Fruit fly (Drosophila melanogaster) whole organism, prepupa: ENCODE data around the gene kuz.

Experiments used
- Blimp-1 ChIP-seq: fragments of 200-800 bp; sonication (Bioruptor generic); optimal IDR thresholded peaks from 3 replicates; lab custom pipeline; 2017; ENCODE audit warnings: missing biosample characterization, missing genetic modification characterization, mild to moderate bottlenecking, moderate library complexity, missing genetic modification reagents
- CG11294 ChIP-seq: fragments of 200-800 bp; sonication (Bioruptor generic); IDR thresholded peaks from 2 replicates; pipeline ENCODE4 v1.3.6; 2022; ENCODE audit warnings: missing biosample characterization, missing genetic modification characterization
- CG11762 ChIP-seq: fragments of 200-800 bp; sonication (Bioruptor generic); optimal IDR thresholded peaks from 3 replicates; lab custom pipeline; 2016; ENCODE audit warnings: missing biosample characterization, missing genetic modification characterization; ENCODE audit not compliant: insufficient read depth
- CG11902 ChIP-seq: fragments of 200-800 bp; sonication (Bioruptor generic); optimal IDR thresholded peaks from 3 replicates; lab custom pipeline; 2016; ENCODE audit warnings: missing biosample characterization, missing genetic modification characterization
- CG15336 ChIP-seq: fragments of 200-800 bp; sonication (Bioruptor generic); IDR thresholded peaks from 2 replicates; pipeline ENCODE4 v1.3.6; 2022; ENCODE audit warnings: missing biosample characterization, missing genetic modification characterization
- CG16779 ChIP-seq: fragments of 200-800 bp; sonication (Bioruptor generic); optimal IDR thresholded peaks from 3 replicates; lab custom pipeline; 2017; ENCODE audit warnings: missing biosample characterization, mild to moderate bottlenecking, missing genetic modification characterization
- CG3032 ChIP-seq: fragments of 200-800 bp; optimal IDR thresholded peaks from 2 replicates; lab custom pipeline; 2019; ENCODE audit warnings: missing biosample characterization, mild to moderate bottlenecking, missing genetic modification characterization, moderate library complexity
- CG31627 ChIP-seq: fragments of 200-800 bp; sonication (Bioruptor generic); optimal IDR thresholded peaks from 3 replicates; lab custom pipeline; 2016; ENCODE audit warnings: missing biosample characterization, missing genetic modification characterization
- CG34406 ChIP-seq: fragments of 200-800 bp; sonication (Bioruptor generic); optimal IDR thresholded peaks from 3 replicates; lab custom pipeline; 2016; ENCODE audit warnings: missing biosample characterization, missing genetic modification characterization
- CG3919 ChIP-seq: fragments of 200-800 bp; sonication (Bioruptor generic); optimal IDR thresholded peaks from 3 replicates; lab custom pipeline; 2016; ENCODE audit warnings: missing biosample characterization, missing genetic modification characterization
- CG4318 ChIP-seq: fragments of 200-800 bp; sonication (Bioruptor generic); optimal IDR thresholded peaks from 3 replicates; lab custom pipeline; 2017; ENCODE audit warnings: missing biosample characterization, mild to moderate bottlenecking, missing genetic modification characterization
- CG6163 ChIP-seq: fragments of 200-800 bp; sonication (Bioruptor generic); IDR thresholded peaks from 3 replicates; pipeline ENCODE4 v1.3.6; 2022; ENCODE audit warnings: missing biosample characterization, missing genetic modification characterization
- CG6276 ChIP-seq: fragments of 200-800 bp; sonication (Bioruptor generic); optimal IDR thresholded peaks from 2 replicates; lab custom pipeline; 2017; ENCODE audit warnings: missing biosample characterization, mild to moderate bottlenecking, missing genetic modification characterization
- CG6792 ChIP-seq: fragments of 200-800 bp; sonication (Bioruptor generic); optimal IDR thresholded peaks from 3 replicates; lab custom pipeline; 2016; ENCODE audit warnings: missing biosample characterization, missing genetic modification characterization
- CG6808 ChIP-seq: fragments of 200-800 bp; sonication (Bioruptor generic); optimal IDR thresholded peaks from 3 replicates; lab custom pipeline; 2017; ENCODE audit warnings: missing biosample characterization, missing genetic modification characterization, mild to moderate bottlenecking, moderate library complexity, missing genetic modification reagents
- CG6854 ChIP-seq: fragments of 200-800 bp; sonication (Bioruptor generic); optimal IDR thresholded peaks from 2 replicates; lab custom pipeline; 2017; ENCODE audit warnings: missing biosample characterization, mild to moderate bottlenecking, missing genetic modification characterization
- CG7368 ChIP-seq: fragments of 200-800 bp; sonication (Bioruptor generic); optimal IDR thresholded peaks from 3 replicates; lab custom pipeline; 2016; ENCODE audit warnings: missing biosample characterization, missing genetic modification characterization
- CG8119 ChIP-seq: fragments of 200-800 bp; sonication (Bioruptor generic); IDR thresholded peaks from 3 replicates; pipeline ENCODE4 v1.3.6; 2022; ENCODE audit warnings: missing biosample characterization, missing genetic modification characterization
- CG8632 ChIP-seq: fragments of 200-800 bp; sonication (Bioruptor generic); optimal IDR thresholded peaks from 3 replicates; lab custom pipeline; 2016; ENCODE audit warnings: missing biosample characterization, missing genetic modification characterization
- CG9139 ChIP-seq: fragments of 200-800 bp; sonication (Bioruptor generic); optimal IDR thresholded peaks from 3 replicates; lab custom pipeline; 2017; ENCODE audit warnings: missing biosample characterization, mild to moderate bottlenecking, missing genetic modification characterization
- Eip75B ChIP-seq: fragments of 200-800 bp; sonication (Bioruptor generic); optimal IDR thresholded peaks from 3 replicates; lab custom pipeline; 2016; ENCODE audit warnings: missing biosample characterization, missing genetic modification characterization
- Eip78C ChIP-seq: fragments of 200-800 bp; sonication (Bioruptor generic); peaks from one replicate; lab custom pipeline; 2016; ENCODE audit warnings: missing biosample characterization, missing genetic modification characterization
- Eip93F ChIP-seq: fragments of 200-800 bp; sonication (Bioruptor generic); optimal IDR thresholded peaks from 2 replicates; lab custom pipeline; 2016; ENCODE audit warnings: missing biosample characterization, mild to moderate bottlenecking, missing genetic modification characterization
- Ets96B ChIP-seq: fragments of 200-800 bp; optimal IDR thresholded peaks from 2 replicates; lab custom pipeline; 2019; ENCODE audit warnings: missing biosample characterization, mild to moderate bottlenecking, missing genetic modification characterization, moderate library complexity
- Gug ChIP-seq: fragments of 200-800 bp; sonication (Bioruptor generic); IDR thresholded peaks from 2 replicates; pipeline ENCODE4 v1.3.6; 2022; ENCODE audit warnings: missing biosample characterization, missing genetic modification characterization
- Hr38 ChIP-seq: sonication (Bioruptor generic); optimal IDR thresholded peaks from 2 replicates; lab custom pipeline; 2016; ENCODE audit warnings: missing biosample characterization, missing genetic modification characterization
- Hr39 ChIP-seq: fragments of 200-800 bp; sonication (Bioruptor generic); optimal IDR thresholded peaks from 2 replicates; lab custom pipeline; 2016; ENCODE audit warnings: missing biosample characterization, missing genetic modification characterization
- Hr4 ChIP-seq: fragments of 200-800 bp; sonication (Bioruptor generic); optimal IDR thresholded peaks from 3 replicates; lab custom pipeline; 2016; ENCODE audit warnings: missing biosample characterization, missing genetic modification characterization
- Met ChIP-seq: fragments of 200-800 bp; sonication (Bioruptor generic); optimal IDR thresholded peaks from 3 replicates; lab custom pipeline; 2016; ENCODE audit warnings: missing biosample characterization, missing genetic modification characterization
- OdsH ChIP-seq: fragments of 200-800 bp; sonication (Bioruptor generic); optimal IDR thresholded peaks from 3 replicates; lab custom pipeline; 2016; ENCODE audit warnings: missing biosample characterization, missing genetic modification characterization
- Smox ChIP-seq: fragments of 200-800 bp; sonication (Bioruptor generic); optimal IDR thresholded peaks from 3 replicates; lab custom pipeline; 2016; ENCODE audit warnings: missing biosample characterization, missing genetic modification characterization
- Sox102F ChIP-seq: fragments of 200-800 bp; sonication (Bioruptor generic); optimal IDR thresholded peaks from 2 replicates; lab custom pipeline; 2016; ENCODE audit warnings: missing biosample characterization, mild to moderate bottlenecking, missing genetic modification characterization
- Sox14 ChIP-seq: fragments of 200-800 bp; sonication (Bioruptor generic); optimal IDR thresholded peaks from 3 replicates; lab custom pipeline; 2016; ENCODE audit warnings: missing biosample characterization, missing genetic modification characterization
- Sox15 ChIP-seq: fragments of 200-800 bp; sonication (Bioruptor generic); optimal IDR thresholded peaks from 3 replicates; lab custom pipeline; 2016; ENCODE audit warnings: missing biosample characterization, missing genetic modification characterization
- achi ChIP-seq: fragments of 200-800 bp; sonication (Bioruptor generic); optimal IDR thresholded peaks from 3 replicates; lab custom pipeline; 2016; ENCODE audit warnings: missing biosample characterization, missing genetic modification characterization
- acj6 ChIP-seq: fragments of 200-800 bp; sonication (Bioruptor generic); optimal IDR thresholded peaks from 3 replicates; lab custom pipeline; 2016; ENCODE audit warnings: missing biosample characterization, missing genetic modification characterization
- dac ChIP-seq: fragments of 200-800 bp; sonication (Bioruptor generic); optimal IDR thresholded peaks from 2 replicates; lab custom pipeline; 2017; ENCODE audit warnings: missing biosample characterization, mild to moderate bottlenecking, missing genetic modification characterization
- eg ChIP-seq: fragments of 200-800 bp; sonication (Bioruptor generic); IDR thresholded peaks from 3 replicates; pipeline ENCODE4 v1.3.6; 2022; ENCODE audit warnings: missing biosample characterization, missing genetic modification characterization
- fd59A ChIP-seq: fragments of 200-800 bp; sonication (Bioruptor generic); optimal IDR thresholded peaks from 2 replicates; lab custom pipeline; 2017; ENCODE audit warnings: missing biosample characterization, mild to moderate bottlenecking, missing genetic modification characterization, missing genetic modification reagents
- fd85E ChIP-seq: fragments of 200-800 bp; sonication (Bioruptor generic); optimal IDR thresholded peaks from 3 replicates; lab custom pipeline; 2016; ENCODE audit warnings: missing biosample characterization, missing genetic modification characterization
- fkh ChIP-seq: fragments of 200-800 bp; sonication (Bioruptor generic); optimal IDR thresholded peaks from 3 replicates; lab custom pipeline; 2017; ENCODE audit warnings: missing biosample characterization, mild to moderate bottlenecking, missing genetic modification characterization, moderate library complexity
- lz ChIP-seq: fragments of 200-800 bp; sonication (Bioruptor generic); optimal IDR thresholded peaks from 3 replicates; lab custom pipeline; 2016; ENCODE audit warnings: missing biosample characterization, missing genetic modification characterization
- net ChIP-seq: fragments of 200-800 bp; sonication (Bioruptor generic); optimal IDR thresholded peaks from 3 replicates; lab custom pipeline; 2016; ENCODE audit warnings: missing biosample characterization, missing genetic modification characterization
- pdm3 ChIP-seq: fragments of 200-800 bp; sonication (Bioruptor generic); optimal IDR thresholded peaks from 3 replicates; lab custom pipeline; 2016; ENCODE audit warnings: missing biosample characterization, missing genetic modification characterization
- salr ChIP-seq, 2 experiments: fragments of 200-800 bp; sonication (Bioruptor generic); optimal IDR thresholded peaks; 3 replicates each; lab custom pipeline; 2016 to 2018; ENCODE audit warnings: missing biosample characterization in 2 of 2, missing genetic modification characterization in 2 of 2, mild to moderate bottlenecking in 1 of 2
- spab ChIP-seq: fragments of 200-800 bp; sonication (Bioruptor generic); optimal IDR thresholded peaks from 2 replicates; lab custom pipeline; 2017; ENCODE audit warnings: missing biosample characterization, mild to moderate bottlenecking, missing genetic modification characterization, missing genetic modification reagents
- ss ChIP-seq, 2 experiments: fragments of 200-800 bp; sonication (Bioruptor generic); optimal IDR thresholded peaks; 2 replicates in 1 of 2; 3 replicates in 1 of 2; lab custom pipeline; 2017 to 2018; ENCODE audit warnings: mild to moderate bottlenecking in 2 of 2, missing biosample characterization in 2 of 2, missing genetic modification characterization in 2 of 2, moderate library complexity in 1 of 2
- svp ChIP-seq: fragments of 200-800 bp; sonication (Bioruptor generic); peaks from one replicate; lab custom pipeline; 2016; ENCODE audit warnings: missing biosample characterization, missing genetic modification characterization
- topi ChIP-seq: fragments of 200-800 bp; sonication (Bioruptor generic); optimal IDR thresholded peaks from 3 replicates; lab custom pipeline; 2016; ENCODE audit warnings: missing biosample characterization, missing genetic modification characterization
- vri ChIP-seq: fragments of 200-800 bp; sonication (Bioruptor generic); optimal IDR thresholded peaks from 3 replicates; lab custom pipeline; 2016; ENCODE audit warnings: missing biosample characterization, mild to moderate bottlenecking, missing genetic modification characterization

Gene kuz

dm6 chr2L:13570016-13570415 is 20.1 kb downstream of the kuz start:
- TF ChIP-seq OdsH (GFP tag; lab: Kevin White, UChicago) (peak; percentile 2), CG4318 (no peak), Sox102F (peak; percentile 12), fkh (GFP tag; lab: Kevin White, UChicago) (no peak), svp (GFP tag; lab: Kevin White, UChicago) (peak; percentile 77), Eip78C (peak; percentile 74)

dm6 chr2L:13570982-13571426 is 21.1 kb downstream of the kuz start:
- TF ChIP-seq Eip78C (peak; percentile 99), CG6808 (GFP tag; lab: Kevin White, UChicago) (peak; percentile 90), Sox14 (GFP tag; lab: Kevin White, UChicago) (peak; percentile 92), Eip75B (GFP tag; lab: Kevin White, UChicago) (peak; percentile 88), Hr38 (GFP tag; lab: Kevin White, UChicago) (no peak), pdm3 (GFP tag; lab: Kevin White, UChicago) (peak; percentile 92), fkh (GFP tag; lab: Kevin White, UChicago) (no peak), OdsH (GFP tag; lab: Kevin White, UChicago) (peak; percentile 90), CG8119 (GFP tag; lab: Robert Waterston, UW) (peak; percentile 94), dac (GFP tag; lab: Kevin White, UChicago) (peak; percentile 79), eg (GFP tag; lab: Robert Waterston, UW) (peak; percentile 85), Hr4 (GFP tag; lab: Kevin White, UChicago) (peak; percentile 91), svp (GFP tag; lab: Kevin White, UChicago) (peak; percentile 94), acj6 (GFP tag; lab: Kevin White, UChicago) (peak; percentile 93), CG3032 (peak; percentile 68), fd59A (GFP tag; lab: Kevin White, UChicago) (peak; percentile 80), CG6276 (GFP tag; lab: Kevin White, UChicago) (peak; percentile 89), CG3919 (peak; percentile 95), Smox (peak; percentile 95), CG11762 (GFP tag; lab: Kevin White, UChicago) (peak; percentile 91), topi (GFP tag; lab: Kevin White, UChicago) (peak; percentile 95), lz (peak; percentile 94), Ets96B (tag; lab: Kevin White, UChicago) (peak; percentile 76), ss (GFP tag; optimal IDR thresholded peaks at IDR 0.05; lab: Kevin White, UChicago) (peak; percentile 82 to 86), Hr39 (GFP tag; lab: Kevin White, UChicago) (peak; percentile 89), spab (GFP tag; lab: Kevin White, UChicago) (peak; percentile 86), CG6854 (peak; percentile 87), Eip93F (GFP tag; lab: Kevin White, UChicago) (peak; percentile 93), CG6792 (peak; percentile 91), CG15336 (GFP tag; lab: Robert Waterston, UW) (peak; percentile 90), CG6163 (GFP tag; lab: Robert Waterston, UW) (peak; percentile 83), CG7368 (peak; percentile 83), Gug (GFP tag; lab: Robert Waterston, UW) (peak; percentile 75), net (peak; percentile 91), Met (peak; percentile 96), CG11294 (GFP tag; lab: Robert Waterston, UW) (peak; percentile 57), vri (peak; percentile 85), achi (GFP tag; lab: Kevin White, UChicago) (peak; percentile 94), CG11902 (peak; percentile 71), CG31627 (peak; percentile 91), CG9139 (peak; percentile 71), Blimp-1 (GFP tag; lab: Kevin White, UChicago) (peak; percentile 81), Sox15 (GFP tag; lab: Kevin White, UChicago) (peak; percentile 77), salr (GFP tag; optimal IDR thresholded peaks at IDR 0.05; lab: Kevin White, UChicago) (peak in 1 of 2 experiments; percentile 92), CG16779 (tag; lab: Kevin White, UChicago) (peak; percentile 85), CG34406 (GFP tag; lab: Kevin White, UChicago) (peak; percentile 92), CG8632 (peak; percentile 91), fd85E (GFP tag; lab: Kevin White, UChicago) (peak; percentile 58)
